Fruit fly (Drosophila melanogaster) whole organism, prepupa: Measurements from ENCODE around the gene Etl1.

ENCODE experiments used
- Blimp-1 ChIP-seq: fragments of 200-800 bp; sonication (Bioruptor generic); optimal IDR thresholded peaks from 3 replicates; lab custom pipeline; 2017; ENCODE audit warnings: missing biosample characterization, missing genetic modification characterization, mild to moderate bottlenecking, moderate library complexity, missing genetic modification reagents
- CG11294 ChIP-seq: fragments of 200-800 bp; sonication (Bioruptor generic); IDR thresholded peaks from 2 replicates; pipeline ENCODE4 v1.3.6; 2022; ENCODE audit warnings: missing biosample characterization, missing genetic modification characterization
- CG11762 ChIP-seq: fragments of 200-800 bp; sonication (Bioruptor generic); optimal IDR thresholded peaks from 3 replicates; lab custom pipeline; 2016; ENCODE audit warnings: missing biosample characterization, missing genetic modification characterization; ENCODE audit not compliant: insufficient read depth
- OdsH ChIP-seq: fragments of 200-800 bp; sonication (Bioruptor generic); optimal IDR thresholded peaks from 3 replicates; lab custom pipeline; 2016; ENCODE audit warnings: missing biosample characterization, missing genetic modification characterization
- dac ChIP-seq: fragments of 200-800 bp; sonication (Bioruptor generic); optimal IDR thresholded peaks from 2 replicates; lab custom pipeline; 2017; ENCODE audit warnings: missing biosample characterization, mild to moderate bottlenecking, missing genetic modification characterization
- esn ChIP-seq: fragments of 200-800 bp; sonication (Bioruptor generic); optimal IDR thresholded peaks from 2 replicates; lab custom pipeline; 2016; ENCODE audit warnings: missing biosample characterization, mild to moderate bottlenecking, missing genetic modification characterization, moderate library complexity
- vri ChIP-seq: fragments of 200-800 bp; sonication (Bioruptor generic); optimal IDR thresholded peaks from 3 replicates; lab custom pipeline; 2016; ENCODE audit warnings: missing biosample characterization, mild to moderate bottlenecking, missing genetic modification characterization

- TF ChIP-seq vri = peak; percentile 96
- no peak for TF ChIP-seq Blimp-1
- TF ChIP-seq OdsH (GFP tag; lab: Kevin White, UChicago) = no peak
- TF ChIP-seq esn (GFP tag; lab: Kevin White, UChicago) = peak; percentile 5
- no peak for TF ChIP-seq CG11294
- no peak for TF ChIP-seq dac (GFP tag; lab: Kevin White, UChicago)
- TF ChIP-seq CG11762 = no peak
Measured at dm6 chr2L:9947265-9947664, 34.9 kb upstream of the Etl1 start, which contains the start of gene CG5853.
